Worm (Caenorhabditis elegans) whole organism, L4 larva: ENCODE data around the gene prx-14.
"Not testable (repeated sequence)": the region's sequence is repeated elsewhere in the genome, so short reads cannot be mapped to it uniquely, and the experiment has no call there.

ENCODE experiments used
- F10B5.3 ChIP-seq: sonication (generic microtip); optimal IDR thresholded peaks from 2 replicates; lab custom pipeline; 2016; ENCODE audit warnings: mild to moderate bottlenecking, missing genetic modification characterization, missing compliant biosample characterization
- F26F4.8 ChIP-seq: fragments of 200-800 bp; sonication (Bioruptor generic); conservative IDR thresholded peaks from 2 replicates; pipeline ENCODE4 v1.3.6; 2022; ENCODE audit warnings: missing genetic modification characterization, missing compliant biosample characterization
- R02D3.7 ChIP-seq: fragments of 150-350 bp; sonication (generic microtip); optimal IDR thresholded peaks from 3 replicates; lab custom pipeline; 2014; ENCODE audit warnings: missing biosample characterization, missing genetic modification characterization
- T26A8.4 ChIP-seq: fragments of 200-800 bp; sonication (Bioruptor generic); IDR thresholded peaks from 2 replicates; pipeline ENCODE4 v1.3.6; 2022; ENCODE audit warnings: missing genetic modification characterization, missing compliant biosample characterization
- ZK337.2 ChIP-seq: fragments of 200-800 bp; sonication (Bioruptor generic); IDR thresholded peaks from 2 replicates; pipeline ENCODE4 v1.3.6; 2022; ENCODE audit warnings: missing genetic modification reagents, missing genetic modification characterization, missing compliant biosample characterization
- ZK546.5 ChIP-seq, 2 experiments: sonication (generic microtip); optimal IDR thresholded peaks; 2 replicates each; lab custom pipeline; 2017; ENCODE audit warnings: missing biosample characterization in 2 of 2, missing genetic modification characterization in 2 of 2
- aha-1 ChIP-seq: fragments of 150-350 bp; peaks from one replicate; lab custom pipeline; 2014; ENCODE audit warnings: missing biosample characterization, missing genetic modification characterization
- ama-1 ChIP-seq: fragments of 150-350 bp; optimal IDR thresholded peaks from 2 replicates; lab custom pipeline; 2014; ENCODE audit warnings: inconsistent platforms, mixed read lengths
- ctbp-1 ChIP-seq: fragments of 200-800 bp; sonication (Bioruptor generic); IDR thresholded peaks from 2 replicates; pipeline ENCODE4 v1.3.6; 2022; ENCODE audit warnings: missing genetic modification reagents, missing genetic modification characterization, missing compliant biosample characterization
- daf-12 ChIP-seq: fragments of 150-350 bp; optimal IDR thresholded peaks from 2 replicates; lab custom pipeline; 2014; ENCODE audit warnings: missing biosample characterization, missing genetic modification reagents, missing genetic modification characterization
- daf-16 ChIP-seq, 3 experiments: sonication (generic microtip); optimal IDR thresholded peaks; 2 replicates each; lab custom pipeline; 2016 to 2017; ENCODE audit warnings: missing genetic modification characterization in 3 of 3, missing genetic modification reagents in 3 of 3, mild to moderate bottlenecking in 2 of 3, missing compliant biosample characterization in 2 of 3, missing biosample characterization in 1 of 3, moderate library complexity in 1 of 3
- egl-27 ChIP-seq: sonication (generic microtip); optimal IDR thresholded peaks from 3 replicates; lab custom pipeline; 2017; ENCODE audit warnings: missing biosample characterization, missing genetic modification reagents, missing genetic modification characterization
- egl-43 ChIP-seq: fragments of 200-800 bp; sonication (Bioruptor generic); IDR thresholded peaks from 2 replicates; pipeline ENCODE4 v1.3.6; 2022; ENCODE audit warnings: missing genetic modification reagents, missing genetic modification characterization, missing compliant biosample characterization
- hif-1 ChIP-seq, 2 experiments: sonication (generic microtip); optimal IDR thresholded peaks; 2 replicates each; lab custom pipeline; 2016 to 2017; ENCODE audit warnings: missing compliant biosample characterization in 2 of 2, missing genetic modification characterization in 2 of 2, missing genetic modification reagents in 2 of 2, missing genotype in 2 of 2, mild to moderate bottlenecking in 1 of 2
- lir-3 ChIP-seq: sonication (generic microtip); optimal IDR thresholded peaks from 2 replicates; lab custom pipeline; 2016; ENCODE audit warnings: mild to moderate bottlenecking, missing genetic modification characterization, missing compliant biosample characterization
- lsy-2 ChIP-seq, 2 experiments: fragments of 150-350 bp in 1 of 2; sonication (generic microtip) in 1 of 2; optimal IDR thresholded peaks; 2 replicates each; lab custom pipeline; 2014 to 2017; ENCODE audit warnings: missing biosample characterization in 2 of 2, missing genetic modification characterization in 2 of 2
- madf-9 ChIP-seq: fragments of 200-800 bp; sonication (Bioruptor generic); conservative IDR thresholded peaks from 2 replicates; pipeline ENCODE4 v1.3.6; 2022; ENCODE audit warnings: missing genetic modification reagents, missing genetic modification characterization, missing compliant biosample characterization
- mdt-29 ChIP-seq: fragments of 200-800 bp; sonication (Bioruptor generic); IDR thresholded peaks from 2 replicates; pipeline ENCODE4 v1.3.6; 2022; ENCODE audit warnings: missing genetic modification reagents, missing genetic modification characterization, missing compliant biosample characterization
- mxl-3 ChIP-seq: fragments of 200-800 bp; sonication (Bioruptor generic); optimal IDR thresholded peaks from 2 replicates; lab custom pipeline; 2018; ENCODE audit warnings: mild to moderate bottlenecking, missing genetic modification characterization, missing compliant biosample characterization
- nhr-10 ChIP-seq: fragments of 150-350 bp; optimal IDR thresholded peaks from 2 replicates; lab custom pipeline; 2014; ENCODE audit warnings: missing biosample characterization, missing genetic modification characterization
- nhr-237 ChIP-seq: sonication (generic microtip); optimal IDR thresholded peaks from 2 replicates; lab custom pipeline; 2017; ENCODE audit warnings: missing biosample characterization, missing genetic modification characterization
- nhr-25 ChIP-seq: sonication (generic microtip); optimal IDR thresholded peaks from 2 replicates; lab custom pipeline; 2017; ENCODE audit warnings: missing genetic modification characterization, mild to moderate bottlenecking, missing compliant biosample characterization, antibody characterized with exemption, moderate library complexity, borderline replicate concordance; ENCODE audit not compliant: insufficient read depth
- nhr-6 ChIP-seq: fragments of 150-350 bp; optimal IDR thresholded peaks from 2 replicates; lab custom pipeline; 2014; ENCODE audit warnings: missing biosample characterization, missing genetic modification characterization
- sdz-12 ChIP-seq: fragments of 200-800 bp; sonication (Bioruptor generic); optimal IDR thresholded peaks from 2 replicates; lab custom pipeline; 2018; ENCODE audit warnings: mild to moderate bottlenecking, missing genetic modification characterization, missing compliant biosample characterization
- snpc-1.2 ChIP-seq: fragments of 200-800 bp; sonication (Bioruptor generic); IDR thresholded peaks from 2 replicates; pipeline ENCODE4 v1.3.6; 2022; ENCODE audit warnings: missing genetic modification reagents, missing genetic modification characterization, missing compliant biosample characterization
- spr-1 ChIP-seq: sonication (generic microtip); optimal IDR thresholded peaks from 2 replicates; lab custom pipeline; 2016; ENCODE audit warnings: mild to moderate bottlenecking, missing genetic modification characterization, missing compliant biosample characterization
- unc-62 ChIP-seq, 3 experiments: fragments of 150-350 bp in 1 of 3; sonication (generic microtip); optimal IDR thresholded peaks in 2 of 3; peaks in 1 of 3; 1 replicate in 1 of 3; 2 replicates in 2 of 3; lab custom pipeline; 2014 to 2017; ENCODE audit warnings: missing biosample characterization in 3 of 3, missing genetic modification characterization in 3 of 3, missing genetic modification reagents in 3 of 3, missing genotype in 1 of 3
- zag-1 ChIP-seq: fragments of 150-350 bp; optimal IDR thresholded peaks from 2 replicates; lab custom pipeline; 2014; ENCODE audit warnings: missing biosample characterization, missing genetic modification characterization
- zfp-3 ChIP-seq: fragments of 200-800 bp; sonication (Bioruptor generic); conservative IDR thresholded peaks from 2 replicates; pipeline ENCODE4 v1.3.6; 2022; ENCODE audit warnings: missing genetic modification reagents, missing genetic modification characterization, missing compliant biosample characterization

prx-14 gene

DNA sequence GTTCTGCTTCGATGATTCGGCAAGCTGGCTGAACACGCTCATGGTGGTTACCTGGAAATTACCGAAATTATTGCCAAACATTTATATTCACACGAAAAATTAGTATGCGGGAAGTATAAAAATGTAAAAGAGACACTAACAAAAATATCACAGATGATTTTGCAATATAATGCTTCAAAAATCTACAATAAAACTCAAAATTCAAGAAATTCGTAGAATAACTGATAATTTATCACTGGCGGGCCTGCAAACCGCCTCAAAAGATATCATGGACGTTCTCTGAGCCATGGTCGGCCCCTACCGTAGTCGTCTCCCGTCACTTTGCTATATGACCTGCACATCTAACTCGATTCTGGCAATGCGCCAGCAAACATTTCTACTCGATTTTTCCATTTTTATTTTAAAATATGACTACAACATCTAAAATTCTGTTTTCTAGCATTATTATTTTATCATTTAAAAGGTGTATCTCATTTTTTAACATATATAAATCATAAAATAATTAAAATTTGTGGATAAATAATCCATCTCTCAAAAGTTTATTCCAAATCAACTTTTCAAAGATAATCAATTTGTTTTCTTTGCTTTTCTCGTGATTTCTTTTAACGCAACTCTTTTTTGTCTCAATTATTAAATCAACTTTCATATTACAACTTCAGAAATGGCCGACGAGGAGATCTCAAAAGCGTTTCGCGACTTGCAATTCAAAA is 33.3 kb upstream of the prx-14 start, which contains the start of the genes F01G4.6 and pfd-1 (continued):
- TF ChIP-seq snpc-1.2 (GFP tag; lab: Robert Waterston, UW) (no peak), ama-1 (lab: Kevin White, UChicago) (peak; percentile 53), madf-9 (GFP tag; lab: Robert Waterston, UW) (no peak), egl-27 (tag; lab: Kevin White, UChicago) (no peak), daf-12 (tag; lab: Kevin White, UChicago) (no peak), nhr-6 (tag; lab: Kevin White, UChicago) (peak; percentile 92), egl-43 (GFP tag; lab: Robert Waterston, UW) (0 out of 2 replicates have a peak, but pooled peaks have one; percentile 56), zag-1 (peak; percentile 84), daf-16 (GFP tag; optimal IDR thresholded peaks at IDR 0.05; lab: Kevin White, UChicago) (peak in 1 of 2 experiments; percentile 61), daf-16 (tag; optimal IDR thresholded peaks at IDR 0.05; lab: Kevin White, UChicago) (peak; percentile 70), lir-3 (tag; lab: Kevin White, UChicago) (no peak), ZK337.2 (GFP tag; lab: Robert Waterston, UW) (no peak), spr-1 (tag; lab: Kevin White, UChicago) (peak; percentile 42), R02D3.7 (tag; lab: Kevin White, UChicago) (no peak), F10B5.3 (tag; lab: Kevin White, UChicago) (peak; percentile 33)
- TF ChIP-seq, all 104 proteins: peak for 59

DNA sequence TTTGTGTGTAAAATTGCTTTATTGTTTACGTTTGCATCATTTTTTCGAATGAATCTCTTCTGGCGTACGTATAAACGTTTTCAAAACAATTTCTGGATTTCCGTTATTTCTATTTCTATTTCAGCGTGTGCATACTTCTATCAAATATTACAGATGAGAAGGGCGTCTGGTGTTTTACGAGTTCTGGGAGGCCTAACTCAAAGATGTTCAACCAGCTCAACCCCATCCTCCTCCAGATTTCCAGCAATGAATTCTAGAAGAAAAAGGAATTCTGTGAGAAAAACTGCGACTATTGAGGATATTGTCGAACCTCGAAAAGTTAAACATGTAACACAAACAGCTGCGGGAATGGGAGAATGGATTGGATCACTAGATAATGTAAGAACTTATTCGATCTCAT is 32.1 kb upstream of the prx-14 start, which contains the start of gene C08F8.2:
Gene C08F8.2, plus strand, starts transcription at position 154 of the 400 bp plus-strand sequence.
- TF ChIP-seq ama-1 (lab: Kevin White, UChicago) (peak; percentile 67), sdz-12 (no peak), zfp-3 (0 out of 2 replicates have a peak, but pooled peaks have one; percentile 59), unc-62 (GFP tag; optimal IDR thresholded peaks at IDR 0.05 in 1 of 2; lab: Kevin White, UChicago) (peak in 1 of 2 experiments; percentile 25), unc-62 (tag; optimal IDR thresholded peaks at IDR 0.05; lab: Kevin White, UChicago) (no peak)

DNA sequence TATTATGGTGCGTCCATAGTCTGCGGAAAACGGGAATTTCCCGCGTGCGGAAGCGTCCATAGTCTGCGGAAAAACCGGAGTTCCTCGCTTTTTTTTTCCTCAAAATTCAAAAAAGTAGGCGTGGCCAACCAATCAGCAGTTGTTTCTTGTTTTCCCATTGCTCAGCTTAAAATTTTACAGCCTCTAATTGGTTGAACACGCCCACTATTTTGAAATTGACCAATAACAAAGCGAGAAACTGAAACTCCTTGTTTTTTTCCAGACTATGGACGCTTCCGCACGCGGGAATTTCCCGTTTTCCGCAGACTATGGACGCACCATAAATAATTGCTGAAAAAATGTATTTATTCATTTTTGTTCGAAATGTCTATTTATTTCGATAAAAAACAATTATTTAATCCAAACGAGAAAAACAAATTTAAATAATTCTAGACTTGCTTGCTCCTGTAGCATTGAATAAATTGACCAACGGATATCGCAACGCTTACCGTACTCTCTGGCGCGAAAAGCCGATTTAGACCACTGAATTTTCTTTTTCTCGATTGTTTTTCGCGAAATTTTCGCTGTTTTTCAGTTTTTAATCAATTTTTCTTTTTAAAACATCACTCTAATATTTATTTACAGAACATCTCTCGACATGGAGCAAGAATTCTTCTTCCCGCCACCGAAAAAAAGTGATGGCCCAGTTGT is 28.4 kb upstream of the prx-14 start, which contains the start of gene C08F8.3:
Gene C08F8.3, plus strand, starts transcription at position 620 of the 690 bp plus-strand sequence.
- not testable (repeated sequence) for TF ChIP-seq aha-1, lir-3, nhr-25 (tag; lab: Kevin White, UChicago)
- TF ChIP-seq, all 104 proteins: peak for 0; not testable (repeated sequence) for 104

DNA sequence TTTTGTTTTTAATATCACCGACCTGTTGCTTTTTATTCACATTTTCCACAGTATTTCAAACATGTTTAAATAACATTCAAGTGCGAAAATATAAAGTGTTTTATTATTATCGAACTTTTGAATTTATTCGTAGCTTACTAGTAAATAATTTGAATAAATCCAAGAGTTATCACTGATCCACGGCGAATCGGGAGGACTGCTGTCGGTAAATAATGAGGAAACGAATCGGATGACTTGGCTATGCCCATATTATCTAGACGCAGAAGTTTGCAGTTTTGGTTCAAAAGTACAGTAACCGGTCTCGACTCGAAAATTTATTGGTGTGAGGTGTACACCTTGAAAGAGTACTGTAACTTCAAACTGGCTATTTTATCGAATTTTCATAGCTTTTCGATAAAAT is 26.4 kb upstream of the prx-14 start:
- TF ChIP-seq daf-16 (GFP tag; optimal IDR thresholded peaks at IDR 0.05; lab: Kevin White, UChicago) (no peak), daf-16 (tag; optimal IDR thresholded peaks at IDR 0.05; lab: Kevin White, UChicago) (no peak), mdt-29 (no peak), nhr-237 (tag; lab: Kevin White, UChicago) (no peak), F26F4.8 (no peak), T26A8.4 (GFP tag; lab: Robert Waterston, UW) (no peak), mxl-3 (GFP tag; lab: Kevin White, UChicago) (no peak), ZK546.5 (tag; optimal IDR thresholded peaks at IDR 0.05; lab: Kevin White, UChicago) (no peak), sdz-12 (no peak), hif-1 (tag; optimal IDR thresholded peaks at IDR 0.05; lab: Kevin White, UChicago) (no peak), nhr-10 (tag; lab: Kevin White, UChicago) (no peak), ctbp-1 (GFP tag; lab: Robert Waterston, UW) (no peak), lsy-2 (tag; optimal IDR thresholded peaks at IDR 0.05; lab: Kevin White, UChicago) (no peak)
- TF ChIP-seq, all 104 proteins: peak for 0
